Worm (Caenorhabditis elegans) whole organism, L1 larva: ENCODE measurements around the gene Y38H8A.7.

ENCODE experiments used
- ama-1 ChIP-seq: fragments of 150-350 bp; optimal IDR thresholded peaks from 2 replicates; lab custom pipeline; 2014
- ces-1 ChIP-seq: fragments of 150-350 bp; optimal IDR thresholded peaks from 2 replicates; lab custom pipeline; 2014; ENCODE audit warnings: missing biosample characterization, missing genetic modification reagents, missing genetic modification characterization
- fos-1 ChIP-seq: fragments of 150-350 bp; optimal IDR thresholded peaks from 2 replicates; lab custom pipeline; 2014; ENCODE audit warnings: missing biosample characterization, missing genetic modification characterization
- hpl-2 ChIP-seq: fragments of 150-350 bp; optimal IDR thresholded peaks from 2 replicates; lab custom pipeline; 2014; ENCODE audit warnings: missing biosample characterization, missing genetic modification reagents, missing genetic modification characterization
- lin-13 ChIP-seq: fragments of 150-350 bp; optimal IDR thresholded peaks from 2 replicates; lab custom pipeline; 2014; ENCODE audit warnings: missing biosample characterization, missing genetic modification reagents, missing genetic modification characterization
- lsy-2 ChIP-seq, 2 experiments: fragments of 150-350 bp; optimal IDR thresholded peaks; 2 replicates each; lab custom pipeline; 2014; ENCODE audit warnings: missing biosample characterization in 2 of 2, missing genetic modification characterization in 2 of 2
- mep-1 ChIP-seq: fragments of 150-350 bp; optimal IDR thresholded peaks from 2 replicates; lab custom pipeline; 2014; ENCODE audit warnings: missing biosample characterization, missing genetic modification characterization
- nhr-12 ChIP-seq: sonication (generic microtip); optimal IDR thresholded peaks from 2 replicates; lab custom pipeline; 2017; ENCODE audit warnings: missing biosample characterization, missing genetic modification characterization
- nhr-237 ChIP-seq: fragments of 150-350 bp; optimal IDR thresholded peaks from 2 replicates; lab custom pipeline; 2014; ENCODE audit warnings: missing biosample characterization, missing genetic modification characterization
- nhr-90 ChIP-seq: sonication (generic microtip); optimal IDR thresholded peaks from 2 replicates; lab custom pipeline; 2016; ENCODE audit warnings: mild to moderate bottlenecking, missing genetic modification characterization, missing compliant biosample characterization; ENCODE audit not compliant: poor library complexity
- skn-1 ChIP-seq: fragments of 150-350 bp; optimal IDR thresholded peaks from 2 replicates; lab custom pipeline; 2014; ENCODE audit warnings: missing biosample characterization, missing genetic modification characterization
- sptf-1 ChIP-seq: fragments of 150-350 bp; optimal IDR thresholded peaks from 2 replicates; lab custom pipeline; 2014; ENCODE audit warnings: missing biosample characterization, missing genetic modification characterization
- unc-62 ChIP-seq: fragments of 150-350 bp; optimal IDR thresholded peaks from 2 replicates; lab custom pipeline; 2014; ENCODE audit warnings: missing biosample characterization, missing genetic modification reagents, missing genetic modification characterization

DNA sequence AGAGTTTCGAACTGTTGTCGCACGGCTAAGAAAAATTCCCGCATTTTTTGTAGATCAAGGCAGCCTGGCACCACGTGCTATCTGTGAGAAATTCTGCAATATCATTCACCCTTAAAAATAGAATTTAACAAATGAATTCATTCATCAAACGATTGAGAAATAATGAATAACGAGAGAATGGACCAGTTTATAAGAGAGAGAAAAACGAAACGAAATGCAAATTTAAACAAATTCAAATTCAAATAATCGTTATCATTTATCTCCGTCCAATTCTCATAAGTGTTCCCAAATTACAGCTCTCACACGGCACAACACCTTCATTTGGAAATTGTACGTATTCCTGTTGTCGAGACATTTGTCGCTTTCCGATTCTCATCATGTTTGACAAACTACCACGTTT is 49.8 kb downstream of the Y38H8A.7 start, which contains the start of gene seld-1:
- TF ChIP-seq skn-1 (tag; lab: Kevin White, UChicago), result no peak
- no peak for TF ChIP-seq fos-1 (tag; lab: Kevin White, UChicago)
- no peak for TF ChIP-seq nhr-90
- no peak for TF ChIP-seq unc-62 (GFP tag; lab: Kevin White, UChicago)
- TF ChIP-seq sptf-1, result no peak
- no peak for TF ChIP-seq nhr-237 (tag; lab: Kevin White, UChicago)
- no peak for TF ChIP-seq mep-1 (tag; lab: Kevin White, UChicago)
- no peak for TF ChIP-seq lsy-2 (tag; optimal IDR thresholded peaks at IDR 0.05; lab: Kevin White, UChicago)
- TF ChIP-seq ama-1 (lab: Kevin White, UChicago), result no peak
- no peak for TF ChIP-seq nhr-12 (tag; lab: Kevin White, UChicago)
- no peak for TF ChIP-seq ces-1 (GFP tag; lab: Kevin White, UChicago)
- TF ChIP-seq hpl-2, result no peak
- no peak for TF ChIP-seq lin-13 (GFP tag; lab: Kevin White, UChicago)
